Fruit fly (Drosophila melanogaster) whole organism, embryonic: ENCODE data around the gene CG7557.

Experiments
- CG10147 ChIP-seq: fragments of 200-800 bp; sonication (Bioruptor generic); optimal IDR thresholded peaks from 2 replicates; lab custom pipeline; 2019; ENCODE audit warnings: missing biosample characterization, mild to moderate bottlenecking, missing genetic modification characterization, moderate library complexity
- CG10274 ChIP-seq: fragments of 200-800 bp; sonication (Bioruptor generic); optimal IDR thresholded peaks from 3 replicates; lab custom pipeline; 2017; ENCODE audit warnings: missing biosample characterization, mild to moderate bottlenecking, missing genetic modification characterization
- CG10543 ChIP-seq: fragments of 200-800 bp; sonication (Bioruptor generic); optimal IDR thresholded peaks from 3 replicates; lab custom pipeline; 2017; ENCODE audit warnings: missing biosample characterization, mild to moderate bottlenecking, missing genetic modification characterization, moderate library complexity
- CG11695 ChIP-seq: fragments of 200-800 bp; sonication (Bioruptor generic); IDR thresholded peaks from 3 replicates; pipeline ENCODE4 v1.3.6; 2022; ENCODE audit warnings: missing biosample characterization, missing genetic modification characterization
- CG12219 ChIP-seq: fragments of 200-800 bp; sonication (Bioruptor generic); optimal IDR thresholded peaks from 3 replicates; lab custom pipeline; 2018; ENCODE audit warnings: missing biosample characterization, mild to moderate bottlenecking, missing genetic modification characterization
- CG12744 ChIP-seq: fragments of 200-800 bp; sonication (Bioruptor generic); optimal IDR thresholded peaks from 2 replicates; lab custom pipeline; 2016; ENCODE audit warnings: missing biosample characterization, missing genetic modification characterization
- CG14050 ChIP-seq: fragments of 200-800 bp; sonication (Bioruptor generic); IDR thresholded peaks from 3 replicates; pipeline ENCODE4 v1.3.6; 2022; ENCODE audit warnings: missing biosample characterization, missing genetic modification characterization
- CG14860 ChIP-seq: fragments of 200-800 bp; sonication (Bioruptor generic); IDR thresholded peaks from 3 replicates; pipeline ENCODE4 v1.3.6; 2022; ENCODE audit warnings: missing biosample characterization, missing genetic modification characterization; ENCODE audit not compliant: partially characterized antibody
- CG14965 ChIP-seq: fragments of 200-800 bp; sonication (Bioruptor generic); optimal IDR thresholded peaks from 2 replicates; lab custom pipeline; 2016; ENCODE audit warnings: missing biosample characterization, missing genetic modification characterization, borderline replicate concordance
- CG17359 ChIP-seq: fragments of 200-800 bp; sonication (Bioruptor generic); optimal IDR thresholded peaks from 3 replicates; lab custom pipeline; 2018; ENCODE audit warnings: missing biosample characterization, mild to moderate bottlenecking, missing genetic modification characterization, moderate library complexity
- CG2116 ChIP-seq: fragments of 200-800 bp; sonication (Bioruptor generic); optimal IDR thresholded peaks from 3 replicates; lab custom pipeline; 2018; ENCODE audit warnings: missing biosample characterization, mild to moderate bottlenecking, missing genetic modification characterization
- CG4424 ChIP-seq: fragments of 200-800 bp; sonication (Bioruptor generic); optimal IDR thresholded peaks from 3 replicates; lab custom pipeline; 2016; ENCODE audit warnings: missing biosample characterization, missing genetic modification characterization
- CG4820 ChIP-seq: fragments of 200-800 bp; sonication (Bioruptor generic); optimal IDR thresholded peaks from 3 replicates; lab custom pipeline; 2016; ENCODE audit warnings: missing biosample characterization, missing genetic modification characterization
- CG6683 ChIP-seq: fragments of 200-800 bp; sonication (Bioruptor generic); optimal IDR thresholded peaks from 2 replicates; lab custom pipeline; 2017; ENCODE audit warnings: missing biosample characterization, mild to moderate bottlenecking, missing genetic modification characterization, missing genetic modification reagents
- CG7745 ChIP-seq: fragments of 200-800 bp; sonication (Bioruptor generic); optimal IDR thresholded peaks from 2 replicates; lab custom pipeline; 2018; ENCODE audit warnings: missing biosample characterization, mild to moderate bottlenecking, missing genetic modification characterization, moderate library complexity
- CG7963 ChIP-seq: fragments of 200-800 bp; sonication (Bioruptor generic); IDR thresholded peaks from 3 replicates; pipeline ENCODE4 v1.3.6; 2022; ENCODE audit warnings: missing biosample characterization, missing genetic modification characterization; ENCODE audit not compliant: partially characterized antibody
- CoRest ChIP-seq: fragments of 200-800 bp; sonication (Bioruptor generic); optimal IDR thresholded peaks from 3 replicates; lab custom pipeline; 2018; ENCODE audit warnings: missing biosample characterization, mild to moderate bottlenecking, missing genetic modification characterization, moderate library complexity
- D19A ChIP-seq: fragments of 200-800 bp; optimal IDR thresholded peaks from 3 replicates; lab custom pipeline; 2019; ENCODE audit warnings: missing biosample characterization, mild to moderate bottlenecking, missing genetic modification characterization, moderate library complexity
- Dad ChIP-seq: fragments of 200-800 bp; sonication (Bioruptor generic); optimal IDR thresholded peaks from 3 replicates; lab custom pipeline; 2016; ENCODE audit warnings: missing biosample characterization, missing genetic modification characterization
- Dfd ChIP-seq, 2 experiments: fragments of >200 bp; optimal IDR thresholded peaks; 2 replicates each; lab custom pipeline; 2017; ENCODE audit warnings: missing biosample characterization in 2 of 2, missing genetic modification characterization in 2 of 2
- Dip2 ChIP-seq: fragments of 200-800 bp; sonication (Bioruptor generic); IDR thresholded peaks from 2 replicates; pipeline ENCODE4 v1.3.6; 2022; ENCODE audit warnings: missing biosample characterization, missing genetic modification characterization
- E2f2 ChIP-seq: fragments of 200-800 bp; sonication (Bioruptor generic); IDR thresholded peaks from 2 replicates; pipeline ENCODE4 v1.3.6; 2022; ENCODE audit warnings: missing biosample characterization, missing genetic modification characterization
- HHEX ChIP-seq: fragments of 200-800 bp; sonication (Bioruptor generic); optimal IDR thresholded peaks from 3 replicates; lab custom pipeline; 2017; ENCODE audit warnings: missing biosample characterization, mild to moderate bottlenecking, missing genetic modification characterization, missing genetic modification reagents
- HLH4C ChIP-seq: fragments of 200-800 bp; sonication (Bioruptor generic); IDR thresholded peaks from 3 replicates; pipeline ENCODE4 v1.3.6; 2022; ENCODE audit warnings: missing biosample characterization, missing genetic modification characterization; ENCODE audit not compliant: partially characterized antibody
- Hey ChIP-seq: fragments of 200-800 bp; sonication (Bioruptor generic); optimal IDR thresholded peaks from 3 replicates; lab custom pipeline; 2018; ENCODE audit warnings: missing biosample characterization, mild to moderate bottlenecking, missing genetic modification characterization
- Hr3 ChIP-seq: fragments of 200-800 bp; sonication (Bioruptor generic); optimal IDR thresholded peaks from 3 replicates; lab custom pipeline; 2016; ENCODE audit warnings: missing biosample characterization, missing genetic modification characterization
- Hsf ChIP-seq: fragments of 200-800 bp; sonication (Bioruptor generic); optimal IDR thresholded peaks from 3 replicates; lab custom pipeline; 2016; ENCODE audit warnings: missing biosample characterization, missing genetic modification characterization
- Six4 ChIP-seq: fragments of 200-800 bp; sonication (Bioruptor generic); optimal IDR thresholded peaks from 2 replicates; lab custom pipeline; 2016; ENCODE audit warnings: missing biosample characterization, missing genetic modification characterization
- Trl ChIP-seq, 3 experiments: fragments of >200 bp in 2 of 3; fragments of 200-800 bp in 1 of 3; sonication (Bioruptor generic) in 1 of 3; optimal IDR thresholded peaks; 2 replicates in 1 of 3; 3 replicates in 2 of 3; lab custom pipeline; 2016 to 2017; ENCODE audit warnings: missing biosample characterization in 1 of 3, missing genetic modification characterization in 1 of 3
- YL-1 ChIP-seq: fragments of 200-800 bp; sonication (Bioruptor generic); optimal IDR thresholded peaks from 3 replicates; lab custom pipeline; 2017; ENCODE audit warnings: missing biosample characterization, mild to moderate bottlenecking, missing genetic modification characterization
- ab ChIP-seq: fragments of 200-800 bp; sonication (Bioruptor generic); optimal IDR thresholded peaks from 2 replicates; lab custom pipeline; 2016; ENCODE audit warnings: missing biosample characterization, missing genetic modification characterization
- abd-A ChIP-seq: fragments of 200-800 bp; sonication (Bioruptor generic); optimal IDR thresholded peaks from 3 replicates; lab custom pipeline; 2019; ENCODE audit warnings: missing biosample characterization, mild to moderate bottlenecking, missing genetic modification characterization, moderate library complexity
- aop ChIP-seq: fragments of 200-800 bp; sonication (Bioruptor generic); IDR thresholded peaks from 2 replicates; pipeline ENCODE4 v1.3.6; 2022; ENCODE audit warnings: missing biosample characterization, missing genetic modification characterization
- bbx ChIP-seq: fragments of 200-800 bp; sonication (Bioruptor generic); IDR thresholded peaks from 2 replicates; pipeline ENCODE4 v1.3.6; 2022; ENCODE audit warnings: missing biosample characterization, missing genetic modification characterization; ENCODE audit not compliant: partially characterized antibody
- crol ChIP-seq: fragments of 200-800 bp; sonication (Bioruptor generic); IDR thresholded peaks from 2 replicates; pipeline ENCODE4 v1.3.6; 2022; ENCODE audit warnings: missing biosample characterization, missing genetic modification characterization
- dan ChIP-seq: fragments of 200-800 bp; sonication (Bioruptor generic); IDR thresholded peaks from 2 replicates; pipeline ENCODE4 v1.3.6; 2022; ENCODE audit warnings: missing biosample characterization, missing genetic modification characterization
- dati ChIP-seq: fragments of 200-800 bp; sonication (Bioruptor generic); IDR thresholded peaks from 2 replicates; pipeline ENCODE4 v1.3.6; 2022; ENCODE audit warnings: missing biosample characterization, missing genetic modification characterization
- en ChIP-seq: fragments of 200-800 bp; sonication (Bioruptor generic); optimal IDR thresholded peaks from 2 replicates; lab custom pipeline; 2016; ENCODE audit warnings: missing biosample characterization, missing genetic modification characterization
- eyg ChIP-seq: fragments of 200-800 bp; sonication (Bioruptor generic); optimal IDR thresholded peaks from 3 replicates; lab custom pipeline; 2016; ENCODE audit warnings: missing biosample characterization, missing genetic modification characterization
- fd3F ChIP-seq: fragments of 200-800 bp; sonication (Bioruptor generic); optimal IDR thresholded peaks from 2 replicates; lab custom pipeline; 2018; ENCODE audit warnings: missing biosample characterization, mild to moderate bottlenecking, missing genetic modification characterization, moderate library complexity
- fu2 ChIP-seq: fragments of 200-800 bp; sonication (Bioruptor generic); optimal IDR thresholded peaks from 2 replicates; lab custom pipeline; 2016; ENCODE audit warnings: missing biosample characterization, missing genetic modification characterization
- nerfin-2 ChIP-seq: fragments of 200-800 bp; sonication (Bioruptor generic); IDR thresholded peaks from 2 replicates; pipeline ENCODE4 v1.3.6; 2022; ENCODE audit warnings: missing biosample characterization, missing genetic modification characterization; ENCODE audit not compliant: partially characterized antibody
- odd ChIP-seq: fragments of 200-800 bp; sonication (Bioruptor generic); optimal IDR thresholded peaks from 2 replicates; lab custom pipeline; 2017; ENCODE audit warnings: missing biosample characterization, mild to moderate bottlenecking, missing genetic modification characterization
- sens-2 ChIP-seq: fragments of 200-800 bp; sonication (Bioruptor generic); IDR thresholded peaks from 2 replicates; pipeline ENCODE4 v1.3.6; 2022; ENCODE audit warnings: missing biosample characterization, missing genetic modification characterization
- sisA ChIP-seq: fragments of 200-800 bp; sonication (Bioruptor generic); IDR thresholded peaks from 2 replicates; pipeline ENCODE4 v1.3.6; 2022; ENCODE audit warnings: missing biosample characterization, missing genetic modification characterization
- slou ChIP-seq: fragments of 200-800 bp; sonication (Bioruptor generic); optimal IDR thresholded peaks from 3 replicates; lab custom pipeline; 2016; ENCODE audit warnings: missing biosample characterization, missing genetic modification characterization
- sug ChIP-seq: fragments of 200-800 bp; optimal IDR thresholded peaks from 2 replicates; lab custom pipeline; 2019; ENCODE audit warnings: missing biosample characterization, mild to moderate bottlenecking, missing genetic modification characterization, moderate library complexity
- trem ChIP-seq: fragments of 200-800 bp; optimal IDR thresholded peaks from 3 replicates; lab custom pipeline; 2019; ENCODE audit warnings: missing biosample characterization, mild to moderate bottlenecking, missing genetic modification characterization, moderate library complexity
- unc-4 ChIP-seq: fragments of 200-800 bp; sonication (Bioruptor generic); IDR thresholded peaks from 2 replicates; pipeline ENCODE4 v1.3.6; 2022; ENCODE audit warnings: missing biosample characterization, missing genetic modification characterization; ENCODE audit not compliant: partially characterized antibody
- vvl ChIP-seq: fragments of 200-800 bp; sonication (Bioruptor generic); IDR thresholded peaks from 2 replicates; pipeline ENCODE4 v1.3.6; 2022; ENCODE audit warnings: missing biosample characterization, missing genetic modification characterization
- yki ChIP-seq: fragments of >200 bp; optimal IDR thresholded peaks from 3 replicates; lab custom pipeline; 2018

CG7557 gene

DNA sequence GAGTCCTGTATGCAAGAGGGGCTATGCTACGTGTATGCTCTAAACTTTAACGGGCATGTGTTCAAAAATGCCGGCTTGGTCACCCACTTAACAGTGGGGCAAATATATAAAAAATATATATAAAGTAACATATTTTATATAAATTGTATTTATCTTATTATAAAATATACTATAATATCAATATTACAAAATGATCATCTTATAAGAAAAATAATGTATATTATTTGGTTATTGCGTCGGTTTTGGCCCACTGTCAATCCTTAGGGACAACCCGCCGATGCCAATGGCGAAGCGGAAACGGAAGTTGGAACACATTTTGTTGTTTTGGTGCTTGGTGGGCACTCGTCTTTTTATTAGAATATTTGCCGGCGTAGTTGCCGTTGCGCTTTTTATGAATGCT, 5.6 kb downstream of the CG7557 start (continued):
- no peak for TF ChIP-seq HHEX (GFP tag; lab: Kevin White, UChicago)
- no peak for TF ChIP-seq slou (GFP tag; lab: Kevin White, UChicago)
- TF ChIP-seq CG12219 (GFP tag; lab: Kevin White, UChicago) = no peak
- no peak for TF ChIP-seq CG14860 (GFP tag; lab: Robert Waterston, UW)
- no peak for TF ChIP-seq odd
- no peak for TF ChIP-seq dati (GFP tag; lab: Robert Waterston, UW)
- TF ChIP-seq Hey = no peak
- TF ChIP-seq nerfin-2 (GFP tag; lab: Robert Waterston, UW) = no peak
- TF ChIP-seq Hr3 = peak; percentile 29
- no peak for TF ChIP-seq CG7745 (tag; lab: Kevin White, UChicago)
- TF ChIP-seq vvl = peak; percentile 58; the same call in 1 of the 2 replicates
- no peak for TF ChIP-seq sens-2 (GFP tag; lab: Robert Waterston, UW)
- TF ChIP-seq Dad (GFP tag; lab: Kevin White, UChicago) = no peak
- no peak for TF ChIP-seq abd-A (tag; lab: Kevin White, UChicago)
- peak; percentile 46; the same call in 1 of the 3 replicates for TF ChIP-seq CG11695
- TF ChIP-seq HLH4C (GFP tag; lab: Robert Waterston, UW) = no peak
- TF ChIP-seq fu2 = no peak
- TF ChIP-seq ab = no peak
- TF ChIP-seq YL-1 = no peak
- TF ChIP-seq en (GFP tag; lab: Kevin White, UChicago) = no peak
- TF ChIP-seq fd3F = no peak
- no peak for TF ChIP-seq sug (tag; lab: Kevin White, UChicago)
- no peak for TF ChIP-seq yki
- TF ChIP-seq CG12744 = no peak
- no peak for TF ChIP-seq eyg (GFP tag; lab: Kevin White, UChicago)
- no peak for TF ChIP-seq dan (GFP tag; lab: Robert Waterston, UW)
- peak; percentile 34 for TF ChIP-seq CG17359 (tag; lab: Kevin White, UChicago)
- no peak for TF ChIP-seq CG14965 (GFP tag; lab: Kevin White, UChicago)
- TF ChIP-seq Dip2 = no peak
- TF ChIP-seq Dfd (GFP tag; optimal IDR thresholded peaks at IDR 0.05; lab: Kevin White, UChicago) = no peak
- no peak for TF ChIP-seq CG4820
- TF ChIP-seq aop = no peak
- no peak for TF ChIP-seq Hsf (GFP tag; lab: Kevin White, UChicago)
- TF ChIP-seq Trl (optimal IDR thresholded peaks at IDR 0.05; lab: Kevin White, UChicago) = no peak
- TF ChIP-seq Trl (GFP tag; optimal IDR thresholded peaks at IDR 0.05; lab: Kevin White, UChicago) = no peak
- TF ChIP-seq E2f2 (GFP tag; lab: Robert Waterston, UW) = no peak; the same call in 1 of the 2 replicates
- no peak for TF ChIP-seq bbx (GFP tag; lab: Robert Waterston, UW)
- TF ChIP-seq crol (GFP tag; lab: Robert Waterston, UW) = no peak
- no peak for TF ChIP-seq unc-4 (GFP tag; lab: Robert Waterston, UW)
- no peak for TF ChIP-seq CG14050 (GFP tag; lab: Robert Waterston, UW)
- no peak for TF ChIP-seq CG7963 (GFP tag; lab: Robert Waterston, UW)
- TF ChIP-seq CoRest (tag; lab: Kevin White, UChicago) = peak; percentile 7
- TF ChIP-seq Six4 = no peak
- TF ChIP-seq CG10274 (GFP tag; lab: Kevin White, UChicago) = no peak
- TF ChIP-seq CG10147 (GFP tag; lab: Kevin White, UChicago) = peak; percentile 37
- peak; percentile 43 for TF ChIP-seq trem (tag; lab: Kevin White, UChicago)
- TF ChIP-seq CG2116 (GFP tag; lab: Kevin White, UChicago) = no peak
- peak; percentile 37 for TF ChIP-seq D19A (tag; lab: Kevin White, UChicago)
- peak; percentile 37 for TF ChIP-seq CG4424
- peak; percentile 16 for TF ChIP-seq CG6683
- 0 out of 2 replicates have a peak, but pooled peaks have one; percentile 17 for TF ChIP-seq sisA (GFP tag; lab: Robert Waterston, UW)
- TF ChIP-seq CG10543 (GFP tag; lab: Kevin White, UChicago) = no peak
